Worm (Caenorhabditis elegans) whole organism, young adult: ENCODE data around the gene pir-1.

Source experiments
- Y53G8AR.9 ChIP-seq: fragments of 200-800 bp; sonication (Bioruptor generic); conservative IDR thresholded peaks from 2 replicates; pipeline ENCODE4 v1.3.6; 2022; ENCODE audit warnings: missing genetic modification reagents, missing genetic modification characterization, missing compliant biosample characterization
- ZK185.1 ChIP-seq: sonication (generic microtip); optimal IDR thresholded peaks from 2 replicates; lab custom pipeline; 2016; ENCODE audit warnings: mild to moderate bottlenecking, missing genetic modification characterization, missing compliant biosample characterization; ENCODE audit not compliant: poor library complexity, severe bottlenecking
- dox-1 ChIP-seq: fragments of 200-800 bp; sonication (Bioruptor generic); IDR thresholded peaks from 2 replicates; pipeline ENCODE4 v1.3.6; 2022; ENCODE audit warnings: missing genetic modification reagents, missing genetic modification characterization, missing compliant biosample characterization
- efl-1 ChIP-seq: fragments of 150-350 bp; optimal IDR thresholded peaks from 2 replicates; lab custom pipeline; 2014; ENCODE audit warnings: missing biosample characterization, missing genetic modification reagents, missing genetic modification characterization
- lin-40 ChIP-seq: sonication (generic microtip); optimal IDR thresholded peaks from 2 replicates; lab custom pipeline; 2016; ENCODE audit warnings: missing genetic modification characterization, mild to moderate bottlenecking, missing compliant biosample characterization, missing genotype, missing genetic modification reagents
- nhr-120 ChIP-seq: fragments of 200-800 bp; sonication (Bioruptor generic); IDR thresholded peaks from 2 replicates; pipeline ENCODE4 v1.3.6; 2022; ENCODE audit warnings: missing genetic modification characterization, missing compliant biosample characterization
- nhr-179 ChIP-seq: sonication (generic microtip); optimal IDR thresholded peaks from 2 replicates; lab custom pipeline; 2016; ENCODE audit warnings: mild to moderate bottlenecking, missing genetic modification characterization, missing compliant biosample characterization
- unc-130 ChIP-seq: sonication (generic microtip); optimal IDR thresholded peaks from 2 replicates; lab custom pipeline; 2016; ENCODE audit warnings: missing genetic modification reagents, missing genetic modification characterization, missing compliant biosample characterization
- unc-62 ChIP-seq: fragments of 150-350 bp; optimal IDR thresholded peaks from 2 replicates; lab custom pipeline; 2014; ENCODE audit warnings: missing biosample characterization, missing genetic modification reagents, missing genetic modification characterization

DNA sequence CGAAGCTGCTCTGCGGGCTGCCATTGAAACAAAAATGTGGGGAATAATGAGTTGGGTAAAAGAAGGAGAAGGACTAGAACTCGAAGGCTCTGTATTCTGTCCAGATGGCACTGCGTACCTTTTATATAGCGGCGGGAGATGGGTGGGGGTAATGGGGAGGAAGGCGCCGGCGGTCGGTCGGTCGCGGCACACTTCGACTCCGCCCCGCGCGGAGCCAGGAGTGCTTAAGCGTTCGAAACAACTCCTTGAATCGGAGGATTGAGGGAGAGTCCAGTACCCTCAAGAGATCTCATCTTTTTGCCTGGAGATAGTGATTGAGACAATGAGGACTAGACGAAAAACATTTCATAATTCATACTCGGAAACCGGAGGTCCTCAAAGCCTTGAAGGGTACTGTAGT lies 50.0 kb downstream of the pir-1 start, which contains the start of gene abu-14:
- TF ChIP-seq Y53G8AR.9 (no peak), dox-1 (GFP tag; lab: Robert Waterston, UW) (no peak), unc-62 (GFP tag; lab: Kevin White, UChicago) (no peak), lin-40 (no peak), unc-130 (GFP tag; lab: Kevin White, UChicago) (no peak), nhr-179 (tag; lab: Kevin White, UChicago) (no peak), nhr-120 (no peak), ZK185.1 (tag; lab: Kevin White, UChicago) (no peak), efl-1 (GFP tag; lab: Kevin White, UChicago) (no peak)
